Worm (Caenorhabditis elegans) whole organism, early embryonic: ENCODE measurements around the gene figl-1.
"Not testable (repeated sequence)": the region's sequence is repeated elsewhere in the genome, so short reads cannot be mapped to it uniquely, and the experiment has no call there.

Source experiments
- B0310.2 ChIP-seq: sonication (generic microtip); optimal IDR thresholded peaks from 2 replicates; lab custom pipeline; 2016; ENCODE audit warnings: mild to moderate bottlenecking, missing genetic modification characterization, missing compliant biosample characterization
- F13C5.2 ChIP-seq: sonication (generic microtip); optimal IDR thresholded peaks from 2 replicates; lab custom pipeline; 2017; ENCODE audit warnings: mild to moderate bottlenecking, missing genetic modification characterization, inconsistent platforms, missing compliant biosample characterization
- aly-1 ChIP-seq: sonication (generic microtip); optimal IDR thresholded peaks from 2 replicates; lab custom pipeline; 2016; ENCODE audit warnings: missing genetic modification characterization, missing compliant biosample characterization
- ama-1 ChIP-seq: fragments of 150-350 bp; optimal IDR thresholded peaks from 2 replicates; lab custom pipeline; 2014
- ceh-36 ChIP-seq: sonication (generic microtip); optimal IDR thresholded peaks from 2 replicates; lab custom pipeline; 2016; ENCODE audit warnings: missing genetic modification characterization, inconsistent platforms, missing compliant biosample characterization
- ets-7 ChIP-seq: sonication (generic microtip); optimal IDR thresholded peaks from 2 replicates; lab custom pipeline; 2016; ENCODE audit warnings: missing genotype, missing genetic modification characterization, missing compliant biosample characterization
- flt-1 ChIP-seq: fragments of 200-800 bp; sonication (Bioruptor generic); IDR thresholded peaks from 2 replicates; pipeline ENCODE4 v1.3.6; 2022; ENCODE audit warnings: missing genetic modification characterization, missing compliant biosample characterization
- hmbx-1 ChIP-seq: sonication (generic microtip); optimal IDR thresholded peaks from 2 replicates; lab custom pipeline; 2016; ENCODE audit warnings: mild to moderate bottlenecking, missing genetic modification characterization, missing compliant biosample characterization
- hnd-1 ChIP-seq: sonication (generic microtip); optimal IDR thresholded peaks from 2 replicates; lab custom pipeline; 2016; ENCODE audit warnings: missing genetic modification characterization, missing compliant biosample characterization
- scrt-1 ChIP-seq: fragments of 200-800 bp; sonication (Bioruptor generic); IDR thresholded peaks from 2 replicates; pipeline ENCODE4 v1.3.6; 2022; ENCODE audit warnings: missing genetic modification characterization, missing compliant biosample characterization
- sea-1 ChIP-seq: fragments of 200-800 bp; sonication (Bioruptor generic); conservative IDR thresholded peaks from 2 replicates; pipeline ENCODE4 v1.3.6; 2022; ENCODE audit warnings: missing genetic modification characterization, missing compliant biosample characterization
- tbx-11 ChIP-seq: fragments of 200-800 bp; sonication (Bioruptor generic); IDR thresholded peaks from 2 replicates; pipeline ENCODE4 v1.3.6; 2022; ENCODE audit warnings: missing genetic modification characterization, missing compliant biosample characterization
- tbx-37 ChIP-seq: fragments of 200-800 bp; sonication (Bioruptor generic); conservative IDR thresholded peaks from 2 replicates; pipeline ENCODE4 v1.3.6; 2022; ENCODE audit warnings: missing genetic modification reagents, missing genetic modification characterization, missing compliant biosample characterization

ce11 chrV:4336462-4336861, 9.3 kb downstream of the figl-1 start, which contains the start of gene irld-1:
- TF ChIP-seq ama-1; hmbx-1 (tag; lab: Kevin White, UChicago); B0310.2 (tag; lab: Kevin White, UChicago); ets-7 (tag; lab: Kevin White, UChicago); flt-1 (GFP tag; lab: Robert Waterston, UW); tbx-11 (GFP tag; lab: Robert Waterston, UW); F13C5.2; scrt-1 (GFP tag; lab: Robert Waterston, UW); sea-1; ceh-36; aly-1 (tag; lab: Kevin White, UChicago); tbx-37 (GFP tag; lab: Robert Waterston, UW); hnd-1 (tag; lab: Kevin White, UChicago): not testable (repeated sequence)
